Fruit fly (Drosophila melanogaster) Kc167 (cell line): ENCODE results near the gene CG31248.

ENCODE experiments used
- Myc ChIP-seq: fragments of >200 bp; optimal IDR thresholded peaks from 2 replicates; lab custom pipeline; 2017; ENCODE audit warnings: missing external identifiers
- Sin3A ChIP-seq: fragments of >200 bp; optimal IDR thresholded peaks from 2 replicates; lab custom pipeline; 2018; ENCODE audit warnings: missing external identifiers
- h ChIP-seq: fragments of >200 bp; optimal IDR thresholded peaks from 3 replicates; lab custom pipeline; 2018; ENCODE audit warnings: missing external identifiers
- insv ChIP-seq: fragments of >200 bp; optimal IDR thresholded peaks from 3 replicates; lab custom pipeline; 2018; ENCODE audit warnings: missing external identifiers
- psq ChIP-seq: fragments of >200 bp; optimal IDR thresholded peaks from 2 replicates; lab custom pipeline; 2017; ENCODE audit warnings: missing external identifiers
- ttk ChIP-seq: sonication (Bioruptor generic); optimal IDR thresholded peaks from 2 replicates; lab custom pipeline; 2017; ENCODE audit warnings: missing external identifiers

DNA sequence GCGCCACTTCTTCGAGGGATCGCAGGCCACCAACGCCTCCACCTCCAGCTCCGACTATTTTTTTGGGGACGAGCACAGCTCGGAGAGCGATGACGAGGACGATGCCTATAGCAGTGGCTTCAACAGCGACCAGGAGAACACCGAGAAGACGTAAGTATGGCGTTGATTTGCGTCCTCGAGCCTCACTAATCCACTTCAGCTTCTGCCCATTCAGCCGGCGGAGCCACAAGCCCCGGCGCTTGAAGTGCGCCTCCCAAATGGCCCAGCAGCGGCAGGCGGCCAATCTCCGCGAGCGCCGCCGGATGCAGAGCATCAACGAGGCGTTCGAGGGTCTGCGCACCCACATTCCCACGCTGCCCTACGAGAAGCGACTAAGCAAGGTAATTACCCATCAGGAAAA lies 8.1 kb downstream of the CG31248 start:
- TF ChIP-seq Myc (lab: Kevin White, UChicago), result no peak
- TF ChIP-seq ttk (lab: Kevin White, UChicago), result no peak
- TF ChIP-seq psq (lab: Kevin White, UChicago), result no peak
- TF ChIP-seq Sin3A, result no peak
- TF ChIP-seq insv (lab: Kevin White, UChicago), result no peak
- no peak for TF ChIP-seq h
